Fruit fly (Drosophila melanogaster) whole organism, adult: ENCODE results near the gene CG17349.

Experiments
- CG11617 ChIP-seq: fragments of 200-800 bp; sonication (Bioruptor generic); optimal IDR thresholded peaks from 2 replicates; lab custom pipeline; 2017; ENCODE audit warnings: mild to moderate bottlenecking, missing biosample characterization, missing genetic modification reagents, missing genetic modification characterization
- CG12768 ChIP-seq: fragments of 200-800 bp; sonication (Bioruptor generic); optimal IDR thresholded peaks from 2 replicates; lab custom pipeline; 2017; ENCODE audit warnings: missing biosample characterization, missing genetic modification characterization, mild to moderate bottlenecking, moderate library complexity, missing genetic modification reagents
- CG5204 ChIP-seq: fragments of 200-800 bp; sonication (Bioruptor generic); optimal IDR thresholded peaks from 2 replicates; lab custom pipeline; 2016; ENCODE audit warnings: missing biosample characterization, missing genetic modification characterization
- Clk ChIP-seq: fragments of 200-800 bp; sonication (Bioruptor generic); optimal IDR thresholded peaks from 2 replicates; lab custom pipeline; 2017; ENCODE audit warnings: missing biosample characterization, missing genetic modification characterization
- Mnt ChIP-seq: fragments of 200-800 bp; sonication (Bioruptor generic); optimal IDR thresholded peaks from 2 replicates; lab custom pipeline; 2016; ENCODE audit warnings: missing biosample characterization, mild to moderate bottlenecking, missing genetic modification characterization
- bab1 ChIP-seq: fragments of 200-800 bp; sonication (Bioruptor generic); optimal IDR thresholded peaks from 3 replicates; lab custom pipeline; 2019; ENCODE audit warnings: missing biosample characterization, mild to moderate bottlenecking, missing genetic modification characterization, moderate library complexity
- cic ChIP-seq: fragments of 200-800 bp; sonication (Bioruptor generic); optimal IDR thresholded peaks from 2 replicates; lab custom pipeline; 2017; ENCODE audit warnings: missing biosample characterization, mild to moderate bottlenecking, missing genetic modification characterization, moderate library complexity
- kay ChIP-seq: fragments of 200-800 bp; sonication (Bioruptor generic); peaks from one replicate; lab custom pipeline; 2016; ENCODE audit warnings: missing biosample characterization, missing genetic modification characterization, borderline replicate concordance
- ovo ChIP-seq: fragments of 200-800 bp; sonication (Bioruptor generic); optimal IDR thresholded peaks from 2 replicates; lab custom pipeline; 2016; ENCODE audit warnings: missing biosample characterization, missing genetic modification characterization
- pad ChIP-seq: fragments of 200-800 bp; sonication (Bioruptor generic); optimal IDR thresholded peaks from 3 replicates; lab custom pipeline; 2017; ENCODE audit warnings: missing biosample characterization, missing genetic modification characterization, mild to moderate bottlenecking, moderate library complexity, missing genetic modification reagents
- toe ChIP-seq: fragments of 200-800 bp; sonication (Bioruptor generic); optimal IDR thresholded peaks from 2 replicates; lab custom pipeline; 2016; ENCODE audit warnings: missing biosample characterization, missing genetic modification characterization

dm6 chr2L:19377129-19378083 lies 7.2 kb downstream of the CG17349 start:
- no peak for TF ChIP-seq ovo (GFP tag; lab: Kevin White, UChicago)
- no peak for TF ChIP-seq cic (GFP tag; lab: Kevin White, UChicago)
- TF ChIP-seq pad (GFP tag; lab: Kevin White, UChicago), result no peak
- TF ChIP-seq CG12768 (GFP tag; lab: Kevin White, UChicago), result no peak
- no peak for TF ChIP-seq kay (GFP tag; lab: Kevin White, UChicago)
- no peak for TF ChIP-seq toe
- TF ChIP-seq Mnt (GFP tag; lab: Kevin White, UChicago), result no peak
- no peak for TF ChIP-seq bab1 (GFP tag; lab: Kevin White, UChicago)
- no peak for TF ChIP-seq CG11617 (GFP tag; lab: Kevin White, UChicago)
- no peak for TF ChIP-seq Clk (GFP tag; lab: Kevin White, UChicago)
- no peak for TF ChIP-seq CG5204
